Worm (Caenorhabditis elegans) whole organism, early embryonic: ENCODE results near the gene rhr-1.

ENCODE experiments used
- B0310.2 ChIP-seq: sonication (generic microtip); optimal IDR thresholded peaks from 2 replicates; lab custom pipeline; 2016; ENCODE audit warnings: mild to moderate bottlenecking, missing genetic modification characterization, missing compliant biosample characterization
- aly-1 ChIP-seq: sonication (generic microtip); optimal IDR thresholded peaks from 2 replicates; lab custom pipeline; 2016; ENCODE audit warnings: missing genetic modification characterization, missing compliant biosample characterization
- ama-1 ChIP-seq: fragments of 150-350 bp; optimal IDR thresholded peaks from 2 replicates; lab custom pipeline; 2014
- ets-7 ChIP-seq: sonication (generic microtip); optimal IDR thresholded peaks from 2 replicates; lab custom pipeline; 2016; ENCODE audit warnings: missing genotype, missing genetic modification characterization, missing compliant biosample characterization
- hnd-1 ChIP-seq: sonication (generic microtip); optimal IDR thresholded peaks from 2 replicates; lab custom pipeline; 2016; ENCODE audit warnings: missing genetic modification characterization, missing compliant biosample characterization
- pes-1 ChIP-seq: fragments of 200-800 bp; sonication (Bioruptor generic); IDR thresholded peaks from 2 replicates; pipeline ENCODE4 v1.3.6; 2022; ENCODE audit warnings: missing genetic modification reagents, missing genetic modification characterization, missing compliant biosample characterization
- sea-1 ChIP-seq: fragments of 200-800 bp; sonication (Bioruptor generic); conservative IDR thresholded peaks from 2 replicates; pipeline ENCODE4 v1.3.6; 2022; ENCODE audit warnings: missing genetic modification characterization, missing compliant biosample characterization
- tbx-11 ChIP-seq: fragments of 200-800 bp; sonication (Bioruptor generic); IDR thresholded peaks from 2 replicates; pipeline ENCODE4 v1.3.6; 2022; ENCODE audit warnings: missing genetic modification characterization, missing compliant biosample characterization
- tbx-37 ChIP-seq: fragments of 200-800 bp; sonication (Bioruptor generic); conservative IDR thresholded peaks from 2 replicates; pipeline ENCODE4 v1.3.6; 2022; ENCODE audit warnings: missing genetic modification reagents, missing genetic modification characterization, missing compliant biosample characterization

- TF ChIP-seq ets-7 (tag; lab: Kevin White, UChicago) (no peak), tbx-11 (GFP tag; lab: Robert Waterston, UW) (no peak), ama-1 (no peak), B0310.2 (tag; lab: Kevin White, UChicago) (no peak), tbx-37 (GFP tag; lab: Robert Waterston, UW) (no peak), sea-1 (GFP tag; lab: Robert Waterston, UW) (no peak), pes-1 (GFP tag; lab: Robert Waterston, UW) (no peak), aly-1 (tag; lab: Kevin White, UChicago) (no peak), hnd-1 (tag; lab: Kevin White, UChicago) (no peak)
Measured at ce11 chrV:5425008-5425407, 3.0 kb upstream of the rhr-1 start.
